Worm (Caenorhabditis elegans): ENCODE results near the gene pitr-2.
"Not testable (repeated sequence)": the region's sequence is repeated elsewhere in the genome, so short reads cannot be mapped to it uniquely, and the experiment has no call there.

The pitr-2 gene

ce11 chrV:9088758-9089157 lies 48.8 kb downstream of the pitr-2 start (continued):
- TF ChIP-seq daf-19 (GFP tag; conservative IDR thresholded peaks at IDR 0.05) = peak; percentile 85; the same call in 1 of the 2 replicates
- no peak for TF ChIP-seq mep-1 (tag; optimal IDR thresholded peaks at IDR 0.05)
- TF ChIP-seq F49E8.2 (tag; optimal IDR thresholded peaks at IDR 0.05; ENCODE audit: borderline replicate concordance) = no peak
- peak; percentile 36 for TF ChIP-seq sdz-12 (GFP tag; optimal IDR thresholded peaks at IDR 0.05)
- TF ChIP-seq hlh-11 (tag; optimal IDR thresholded peaks at IDR 0.05) = peak; percentile 12
- TF ChIP-seq lin-29 (GFP tag; IDR thresholded peaks at IDR 0.05) = peak; percentile 36; the same call in 1 of the 2 replicates
- peak; percentile 53 for TF ChIP-seq php-3 (GFP tag; IDR thresholded peaks at IDR 0.05)
- peak; percentile 36; the same call in 1 of the 2 replicates for TF ChIP-seq lin-1 (GFP tag; IDR thresholded peaks at IDR 0.05)
- peak; percentile 64 for TF ChIP-seq Y75B8A.6 (GFP tag; IDR thresholded peaks at IDR 0.05)

ce11 chrV:9086650-9087049 lies 50.9 kb downstream of the pitr-2 start:
- TF ChIP-seq T26A8.4 (GFP tag; IDR thresholded peaks at IDR 0.05) = 0 out of 2 replicates have a peak, but pooled peaks have one; percentile 39
- TF ChIP-seq php-3 (GFP tag; IDR thresholded peaks at IDR 0.05) = peak; percentile 27; the same call in 1 of the 2 replicates
- TF ChIP-seq lin-38 (GFP tag; IDR thresholded peaks at IDR 0.05) = peak; percentile 44; the same call in 1 of the 2 replicates
- TF ChIP-seq zfp-3 (GFP tag; conservative IDR thresholded peaks at IDR 0.05) = peak; percentile 76; the same call in 1 of the 2 replicates
- peak; percentile 68 for TF ChIP-seq pha-4 (GFP tag; IDR thresholded peaks at IDR 0.05)
- not testable (repeated sequence) for TF ChIP-seq pha-4 (tag; optimal IDR thresholded peaks at IDR 0.05)
- peak; percentile 41; the same call in 1 of the 2 replicates for TF ChIP-seq ceh-44 (GFP tag; IDR thresholded peaks at IDR 0.05)
- peak; percentile 15; the same call in 1 of the 2 replicates for TF ChIP-seq mdt-29 (GFP tag; IDR thresholded peaks at IDR 0.05)
- TF ChIP-seq madf-5 (GFP tag; IDR thresholded peaks at IDR 0.05) = 0 out of 4 replicates have a peak, but pooled peaks of 1 of the 2 experiments have one; percentile 33
- 0 out of 2 replicates have a peak, but pooled peaks have one; percentile 15 for TF ChIP-seq set-16 (GFP tag; IDR thresholded peaks at IDR 0.05)
- TF ChIP-seq lim-7 (GFP tag; IDR thresholded peaks at IDR 0.05) = 0 out of 2 replicates have a peak, but pooled peaks have one; percentile 16
- TF ChIP-seq ctbp-1 (GFP tag; IDR thresholded peaks at IDR 0.05) = peak; percentile 64; the same call in 1 of the 2 replicates
- TF ChIP-seq egl-43 (GFP tag; IDR thresholded peaks at IDR 0.05) = peak; percentile 53; the same call in 1 of the 2 replicates

- TF ChIP-seq daf-19 (GFP tag; conservative IDR thresholded peaks at IDR 0.05) (no peak), zfp-2 (tag; optimal IDR thresholded peaks at IDR 0.05) (no peak), hmg-1.1 (GFP tag; IDR thresholded peaks at IDR 0.05) (0 out of 2 replicates have a peak, but pooled peaks have one; percentile 19), php-3 (GFP tag; IDR thresholded peaks at IDR 0.05) (no peak), daf-16 (GFP tag; optimal IDR thresholded peaks at IDR 0.05) (no peak), daf-16 (tag; optimal IDR thresholded peaks at IDR 0.05) (peak; percentile 25), nhr-10 (tag; optimal IDR thresholded peaks at IDR 0.05) (no peak), ztf-11 (tag; optimal IDR thresholded peaks at IDR 0.05) (no peak), pha-4 (GFP tag; IDR thresholded peaks at IDR 0.05) (no peak), pha-4 (tag; optimal IDR thresholded peaks at IDR 0.05) (no peak), dve-1 (tag; optimal IDR thresholded peaks at IDR 0.05; ENCODE audit: insufficient read depth) (peak; percentile 31), mep-1 (tag; optimal IDR thresholded peaks at IDR 0.05) (no peak), T26A8.4 (GFP tag; IDR thresholded peaks at IDR 0.05) (no peak), mdl-1 (tag; optimal IDR thresholded peaks at IDR 0.05) (peak; percentile 66 to 71), nhr-48 (tag; optimal IDR thresholded peaks at IDR 0.05) (peak; percentile 88), jun-1 (tag; optimal IDR thresholded peaks at IDR 0.05) (no peak), aha-1 (tag) (peak; percentile 26), snpc-4 (tag; optimal IDR thresholded peaks at IDR 0.05) (no peak), nhr-6 (tag; optimal IDR thresholded peaks at IDR 0.05) (no peak), unc-62 (GFP tag; optimal IDR thresholded peaks at IDR 0.05 in 1 of 2) (peak in 1 of 2 experiments; percentile 83), unc-62 (tag; optimal IDR thresholded peaks at IDR 0.05) (no peak), T20F7.1 (GFP tag; optimal IDR thresholded peaks at IDR 0.05) (no peak), dmd-6 (GFP tag; IDR thresholded peaks at IDR 0.05) (peak; percentile 13; the same call in 1 of the 2 replicates), cey-2 (tag; optimal IDR thresholded peaks at IDR 0.05; ENCODE audit: borderline replicate concordance, insufficient read depth) (peak; percentile 17), ZK337.2 (GFP tag; IDR thresholded peaks at IDR 0.05) (no peak), hlh-30 (tag; optimal IDR thresholded peaks at IDR 0.05; ENCODE audit: insufficient read depth) (peak; percentile 62), nhr-77 (tag; optimal IDR thresholded peaks at IDR 0.05) (no peak), hif-1 (tag; optimal IDR thresholded peaks at IDR 0.05) (no peak), hlh-11 (tag; optimal IDR thresholded peaks at IDR 0.05) (peak; percentile 67), mes-2 (tag; optimal IDR thresholded peaks at IDR 0.05; ENCODE audit: poor library complexity, severe bottlenecking) (peak; percentile 30), nhr-28 (tag; optimal IDR thresholded peaks at IDR 0.05) (peak; percentile 90), tag-97 (GFP tag; IDR thresholded peaks at IDR 0.05) (no peak)
Measured at ce11 chrV:9085845-9086244, 51.7 kb downstream of the pitr-2 start.
